Fruit fly (Drosophila melanogaster) S2 (cell line): ENCODE results near the gene CG4658.
A peak's percentile ranks its signal among the peaks of the same experiment; 100 is the strongest.

Experiments
- CG8478 ChIP-seq: fragments of >200 bp; optimal IDR thresholded peaks from 2 replicates; lab custom pipeline; 2018
- CTCF ChIP-seq, 2 experiments: fragments of >200 bp; optimal IDR thresholded peaks; 2 replicates each; lab custom pipeline; 2018

CG4658 gene

dm6 chr2L:10003593-10003992 lies 46.7 kb downstream of the CG4658 start, which contains the start of gene Ndf:
Gene Ndf (plus strand): TSS chr2L:10003832.
- TF ChIP-seq CTCF (optimal IDR thresholded peaks at IDR 0.05; lab: Kevin White, UChicago) (peak in 1 of 2 experiments; percentile 20), CG8478 (lab: Kevin White, UChicago) (no peak)

dm6 chr2L:10004574-10004973 lies 47.6 kb downstream of the CG4658 start:
- TF ChIP-seq CG8478 (lab: Kevin White, UChicago) (no peak), CTCF (optimal IDR thresholded peaks at IDR 0.05; lab: Kevin White, UChicago) (no peak)

DNA sequence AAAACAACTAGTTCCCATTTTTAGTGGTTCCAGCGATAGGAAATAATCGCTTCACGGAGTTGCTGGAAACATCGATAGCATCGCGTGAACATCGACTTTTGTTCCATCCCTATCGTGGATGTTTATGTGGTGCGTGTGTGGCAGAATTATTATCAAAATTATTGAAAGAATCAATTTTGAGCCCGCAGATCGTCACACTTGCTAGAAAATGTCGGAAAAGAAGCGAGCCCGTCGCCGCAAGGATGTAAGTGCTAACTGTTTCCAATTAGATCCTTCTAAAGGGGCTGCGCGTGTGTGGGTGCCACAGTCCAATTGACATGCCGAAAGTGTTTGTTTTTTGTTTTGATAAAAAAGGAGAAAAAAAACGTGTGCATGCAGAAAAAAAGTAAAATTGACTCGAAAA lies 52.4 kb downstream of the CG4658 start, which contains the start of gene Trp1:
Gene Trp1, plus strand, starts transcription at position 89 of the 403 bp plus-strand sequence.
- TF ChIP-seq CG8478 (lab: Kevin White, UChicago), result no peak
- TF ChIP-seq CTCF (optimal IDR thresholded peaks at IDR 0.05; lab: Kevin White, UChicago), result peak in 1 of 2 experiments; percentile 43
